Worm (Caenorhabditis elegans) whole organism, late embryonic: ENCODE results near the gene cyp-23A1.
A peak's percentile ranks its signal among the peaks of the same experiment; 100 is the strongest.

ENCODE experiments used
- C08G9.2 ChIP-seq: sonication (generic microtip); optimal IDR thresholded peaks from 2 replicates; lab custom pipeline; 2016; ENCODE audit warnings: mild to moderate bottlenecking, missing genetic modification characterization, moderate library complexity, missing compliant biosample characterization
- F13H6.1 ChIP-seq: sonication (generic microtip); optimal IDR thresholded peaks from 2 replicates; lab custom pipeline; 2016; ENCODE audit warnings: missing genetic modification characterization, missing compliant biosample characterization
- K09A11.1 ChIP-seq: sonication (generic microtip); optimal IDR thresholded peaks from 2 replicates; lab custom pipeline; 2017; ENCODE audit warnings: antibody characterized with exemption, mild to moderate bottlenecking, missing genetic modification characterization, missing compliant biosample characterization; ENCODE audit not compliant: insufficient read depth
- Y22D7AL.16 ChIP-seq: sonication (generic microtip); optimal IDR thresholded peaks from 2 replicates; lab custom pipeline; 2016; ENCODE audit warnings: missing genetic modification characterization, missing compliant biosample characterization
- ahr-1 ChIP-seq: sonication (generic microtip); optimal IDR thresholded peaks from 2 replicates; lab custom pipeline; 2016; ENCODE audit warnings: missing genetic modification characterization, missing compliant biosample characterization
- ceh-18 ChIP-seq: sonication (generic microtip); optimal IDR thresholded peaks from 2 replicates; lab custom pipeline; 2016; ENCODE audit warnings: missing genetic modification characterization, missing compliant biosample characterization
- ceh-19 ChIP-seq: fragments of 200-800 bp; sonication (Bioruptor generic); optimal IDR thresholded peaks from 2 replicates; lab custom pipeline; 2018; ENCODE audit warnings: mild to moderate bottlenecking, missing genetic modification characterization, missing compliant biosample characterization
- ceh-22 ChIP-seq: sonication (generic microtip); optimal IDR thresholded peaks from 2 replicates; lab custom pipeline; 2017; ENCODE audit warnings: missing biosample characterization, missing genetic modification characterization
- ceh-24 ChIP-seq: sonication (generic microtip); optimal IDR thresholded peaks from 2 replicates; lab custom pipeline; 2016; ENCODE audit warnings: mild to moderate bottlenecking, missing genetic modification characterization, missing compliant biosample characterization
- ceh-30 ChIP-seq: fragments of 150-350 bp; optimal IDR thresholded peaks from 2 replicates; lab custom pipeline; 2014; ENCODE audit warnings: missing biosample characterization, missing genetic modification characterization
- ceh-31 ChIP-seq: sonication (generic microtip); optimal IDR thresholded peaks from 2 replicates; lab custom pipeline; 2016; ENCODE audit warnings: missing genetic modification characterization, missing compliant biosample characterization
- ceh-48 ChIP-seq: sonication (generic microtip); optimal IDR thresholded peaks from 2 replicates; lab custom pipeline; 2016; ENCODE audit warnings: missing genetic modification characterization, inconsistent platforms, missing compliant biosample characterization
- dmd-4 ChIP-seq: sonication (generic microtip); optimal IDR thresholded peaks from 2 replicates; lab custom pipeline; 2016; ENCODE audit warnings: borderline replicate concordance, missing genetic modification characterization, missing compliant biosample characterization
- dve-1 ChIP-seq: sonication (generic microtip); optimal IDR thresholded peaks from 2 replicates; lab custom pipeline; 2017; ENCODE audit warnings: antibody characterized with exemption, mild to moderate bottlenecking, missing genetic modification characterization, missing compliant biosample characterization
- elt-2 ChIP-seq: sonication (generic microtip); optimal IDR thresholded peaks from 2 replicates; lab custom pipeline; 2016; ENCODE audit warnings: missing genetic modification reagents, missing genetic modification characterization, missing compliant biosample characterization
- elt-4 ChIP-seq: sonication (generic microtip); optimal IDR thresholded peaks from 2 replicates; lab custom pipeline; 2016; ENCODE audit warnings: missing genetic modification characterization, missing compliant biosample characterization
- ets-4 ChIP-seq: sonication (generic microtip); optimal IDR thresholded peaks from 2 replicates; lab custom pipeline; 2016; ENCODE audit warnings: missing genetic modification characterization, missing compliant biosample characterization
- eyg-1 ChIP-seq: sonication (generic microtip); optimal IDR thresholded peaks from 2 replicates; lab custom pipeline; 2016; ENCODE audit warnings: missing genotype, missing genetic modification characterization, missing compliant biosample characterization
- fax-1 ChIP-seq: sonication (generic microtip); optimal IDR thresholded peaks from 2 replicates; lab custom pipeline; 2016; ENCODE audit warnings: missing genotype, missing genetic modification characterization, missing compliant biosample characterization
- hlh-15 ChIP-seq: sonication (generic microtip); optimal IDR thresholded peaks from 2 replicates; lab custom pipeline; 2016; ENCODE audit warnings: missing genetic modification characterization, missing compliant biosample characterization
- hlh-6 ChIP-seq: sonication (generic microtip); optimal IDR thresholded peaks from 2 replicates; lab custom pipeline; 2016; ENCODE audit warnings: missing genotype, missing genetic modification characterization, missing compliant biosample characterization
- hlh-8 ChIP-seq: sonication (generic microtip); optimal IDR thresholded peaks from 2 replicates; lab custom pipeline; 2016; ENCODE audit warnings: missing genotype, missing genetic modification characterization, missing compliant biosample characterization
- lim-6 ChIP-seq: sonication (generic microtip); optimal IDR thresholded peaks from 2 replicates; lab custom pipeline; 2016; ENCODE audit warnings: missing genetic modification characterization, missing compliant biosample characterization
- madf-2 ChIP-seq: sonication (generic microtip); optimal IDR thresholded peaks from 2 replicates; lab custom pipeline; 2017; ENCODE audit warnings: missing genetic modification characterization, missing compliant biosample characterization
- mec-3 ChIP-seq: sonication (generic microtip); optimal IDR thresholded peaks from 2 replicates; lab custom pipeline; 2016; ENCODE audit warnings: borderline replicate concordance, missing genetic modification characterization, missing compliant biosample characterization
- nfya-1 ChIP-seq: sonication (generic microtip); optimal IDR thresholded peaks from 2 replicates; lab custom pipeline; 2017; ENCODE audit warnings: missing genetic modification characterization, mild to moderate bottlenecking, missing compliant biosample characterization, antibody characterized with exemption, moderate library complexity
- nhr-11 ChIP-seq: fragments of 150-350 bp; optimal IDR thresholded peaks from 2 replicates; lab custom pipeline; 2014; ENCODE audit warnings: missing biosample characterization, missing genetic modification characterization
- nhr-232 ChIP-seq: sonication (generic microtip); optimal IDR thresholded peaks from 2 replicates; lab custom pipeline; 2016; ENCODE audit warnings: missing genetic modification characterization, missing compliant biosample characterization
- npax-4 ChIP-seq: sonication (generic microtip); optimal IDR thresholded peaks from 2 replicates; lab custom pipeline; 2016; ENCODE audit warnings: missing genetic modification characterization, missing compliant biosample characterization
- pag-3 ChIP-seq: sonication (generic microtip); optimal IDR thresholded peaks from 2 replicates; lab custom pipeline; 2016; ENCODE audit warnings: missing compliant biosample characterization, missing genetic modification characterization, borderline replicate concordance
- pat-9 ChIP-seq: fragments of 200-800 bp; sonication (Bioruptor generic); optimal IDR thresholded peaks from 2 replicates; lab custom pipeline; 2018; ENCODE audit warnings: mild to moderate bottlenecking, missing genetic modification characterization, moderate library complexity, missing compliant biosample characterization
- pha-2 ChIP-seq: sonication (generic microtip); optimal IDR thresholded peaks from 2 replicates; lab custom pipeline; 2017; ENCODE audit warnings: mild to moderate bottlenecking, missing genetic modification characterization, missing compliant biosample characterization
- pqm-1 ChIP-seq: sonication (generic microtip); optimal IDR thresholded peaks from 2 replicates; lab custom pipeline; 2016; ENCODE audit warnings: missing genetic modification characterization, missing compliant biosample characterization
- ref-2 ChIP-seq: sonication (generic microtip); optimal IDR thresholded peaks from 2 replicates; lab custom pipeline; 2016; ENCODE audit warnings: missing genetic modification characterization, missing compliant biosample characterization
- rnt-1 ChIP-seq: sonication (generic microtip); optimal IDR thresholded peaks from 2 replicates; lab custom pipeline; 2016; ENCODE audit warnings: missing genetic modification characterization, missing compliant biosample characterization
- sdc-2 ChIP-seq: sonication (generic microtip); optimal IDR thresholded peaks from 2 replicates; lab custom pipeline; 2016; ENCODE audit warnings: missing genotype, missing genetic modification characterization, missing compliant biosample characterization
- sox-2 ChIP-seq: fragments of 200-800 bp; sonication (Bioruptor generic); IDR thresholded peaks from 2 replicates; pipeline ENCODE4 v1.3.6; 2022; ENCODE audit warnings: missing genetic modification reagents, missing genetic modification characterization, missing compliant biosample characterization
- sox-4 ChIP-seq: sonication (generic microtip); optimal IDR thresholded peaks from 2 replicates; lab custom pipeline; 2017; ENCODE audit warnings: mild to moderate bottlenecking, missing genetic modification characterization, inconsistent platforms, missing compliant biosample characterization
- syd-9 ChIP-seq: sonication (generic microtip); optimal IDR thresholded peaks from 2 replicates; lab custom pipeline; 2016; ENCODE audit warnings: mild to moderate bottlenecking, missing genetic modification characterization, moderate library complexity, missing compliant biosample characterization
- tbx-2 ChIP-seq: sonication (generic microtip); optimal IDR thresholded peaks from 2 replicates; lab custom pipeline; 2016; ENCODE audit warnings: missing genetic modification characterization, missing compliant biosample characterization
- tbx-7 ChIP-seq: sonication (generic microtip); optimal IDR thresholded peaks from 2 replicates; lab custom pipeline; 2016; ENCODE audit warnings: missing genotype, missing genetic modification characterization, missing compliant biosample characterization
- unc-42 ChIP-seq: sonication (generic microtip); optimal IDR thresholded peaks from 2 replicates; lab custom pipeline; 2016; ENCODE audit warnings: missing genotype, missing genetic modification characterization, missing compliant biosample characterization
- unc-55 ChIP-seq: sonication (generic microtip); optimal IDR thresholded peaks from 2 replicates; lab custom pipeline; 2017; ENCODE audit warnings: missing biosample characterization, missing genetic modification reagents, missing genetic modification characterization
- unc-86 ChIP-seq: sonication (generic microtip); optimal IDR thresholded peaks from 2 replicates; lab custom pipeline; 2016; ENCODE audit warnings: missing genetic modification characterization, missing compliant biosample characterization
- zip-5 ChIP-seq: sonication (generic microtip); optimal IDR thresholded peaks from 2 replicates; lab custom pipeline; 2016; ENCODE audit warnings: missing genetic modification characterization, missing compliant biosample characterization
- ztf-16 ChIP-seq: sonication (generic microtip); optimal IDR thresholded peaks from 2 replicates; lab custom pipeline; 2017; ENCODE audit warnings: missing genetic modification characterization, missing compliant biosample characterization

cyp-23A1 gene

DNA sequence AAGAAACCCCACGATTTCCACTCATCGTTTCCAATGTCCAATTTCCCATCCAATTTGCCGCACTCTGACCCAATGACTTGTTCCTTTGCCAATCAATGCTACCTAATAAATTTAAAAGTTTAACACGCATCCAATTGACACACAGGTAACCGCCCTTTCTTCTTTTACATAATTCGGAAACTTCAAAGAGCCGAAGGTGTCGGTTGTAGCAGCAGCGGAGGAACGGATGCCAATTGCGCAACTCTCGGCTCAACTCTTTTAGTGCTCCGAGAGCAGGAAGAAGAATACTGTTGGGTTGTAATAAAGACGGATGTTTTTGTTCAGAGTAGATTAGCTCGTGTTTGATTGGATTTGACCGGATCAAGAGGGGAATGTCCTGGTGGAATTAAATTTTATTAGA, 5.2 kb downstream of the cyp-23A1 start:
- TF ChIP-seq madf-2 (tag; lab: Kevin White, UChicago): no peak
- no peak for TF ChIP-seq elt-2 (tag; lab: Kevin White, UChicago)
- TF ChIP-seq C08G9.2 (tag; lab: Kevin White, UChicago): no peak
- no peak for TF ChIP-seq ceh-22 (tag; lab: Kevin White, UChicago)
- no peak for TF ChIP-seq ztf-16 (tag; lab: Kevin White, UChicago)
- TF ChIP-seq syd-9 (tag; lab: Kevin White, UChicago): no peak
- no peak for TF ChIP-seq ahr-1 (tag; lab: Kevin White, UChicago)
- no peak for TF ChIP-seq F13H6.1
- TF ChIP-seq pag-3 (tag; lab: Kevin White, UChicago): no peak
- TF ChIP-seq ref-2 (tag; lab: Kevin White, UChicago): no peak
- TF ChIP-seq sox-2 (GFP tag; lab: Robert Waterston, UW): no peak
- TF ChIP-seq sdc-2 (tag; lab: Kevin White, UChicago): no peak
- no peak for TF ChIP-seq pat-9

ce11 chrII:4518300-4518907, 6.4 kb downstream of the cyp-23A1 start, which contains the start of gene hlh-1:
Gene hlh-1 (plus strand): TSS chrII:4518574.
- TF ChIP-seq ceh-18 (tag; lab: Kevin White, UChicago) (peak; percentile 67), fax-1 (tag; lab: Kevin White, UChicago) (no peak), lim-6 (no peak), tbx-2 (no peak), nfya-1 (peak; percentile 73), ets-4 (tag; lab: Kevin White, UChicago) (no peak), ceh-19 (GFP tag; lab: Kevin White, UChicago) (no peak), unc-55 (peak; percentile 95), rnt-1 (peak; percentile 60)

- TF ChIP-seq ceh-22 (tag; lab: Kevin White, UChicago): no peak
- no peak for TF ChIP-seq tbx-7 (tag; lab: Kevin White, UChicago)
- no peak for TF ChIP-seq elt-4 (tag; lab: Kevin White, UChicago)
- no peak for TF ChIP-seq hlh-8 (tag; lab: Kevin White, UChicago)
- TF ChIP-seq syd-9 (tag; lab: Kevin White, UChicago): no peak
- no peak for TF ChIP-seq pqm-1 (tag; lab: Kevin White, UChicago)
- TF ChIP-seq Y22D7AL.16 (tag; lab: Kevin White, UChicago): no peak
- no peak for TF ChIP-seq nhr-11 (tag; lab: Kevin White, UChicago)
- TF ChIP-seq madf-2 (tag; lab: Kevin White, UChicago): no peak
- no peak for TF ChIP-seq hlh-6 (tag; lab: Kevin White, UChicago)
- TF ChIP-seq dmd-4 (tag; lab: Kevin White, UChicago): no peak
- peak; percentile 49 for TF ChIP-seq pat-9
- no peak for TF ChIP-seq elt-2 (tag; lab: Kevin White, UChicago)
- TF ChIP-seq K09A11.1 (tag; lab: Kevin White, UChicago): no peak
- peak; percentile 55 for TF ChIP-seq rnt-1
- no peak for TF ChIP-seq lim-6
- no peak for TF ChIP-seq npax-4
- TF ChIP-seq unc-86 (tag; lab: Kevin White, UChicago): no peak
- peak; percentile 41 for TF ChIP-seq ceh-18 (tag; lab: Kevin White, UChicago)
- no peak for TF ChIP-seq unc-42 (tag; lab: Kevin White, UChicago)
- TF ChIP-seq dve-1 (tag; lab: Kevin White, UChicago): no peak
- TF ChIP-seq ets-4 (tag; lab: Kevin White, UChicago): no peak
- no peak for TF ChIP-seq zip-5 (tag; lab: Kevin White, UChicago)
- TF ChIP-seq hlh-15 (tag; lab: Kevin White, UChicago): no peak
- no peak for TF ChIP-seq pha-2 (tag; lab: Kevin White, UChicago)
- no peak for TF ChIP-seq ceh-31 (tag; lab: Kevin White, UChicago)
- no peak for TF ChIP-seq F13H6.1
- TF ChIP-seq nhr-232: no peak
- no peak for TF ChIP-seq ref-2 (tag; lab: Kevin White, UChicago)
- TF ChIP-seq ceh-24 (tag; lab: Kevin White, UChicago): no peak
- TF ChIP-seq sox-4 (tag; lab: Kevin White, UChicago): no peak
- no peak for TF ChIP-seq nfya-1
- no peak for TF ChIP-seq ceh-48 (tag; lab: Kevin White, UChicago)
- TF ChIP-seq mec-3 (tag; lab: Kevin White, UChicago): no peak
- peak; percentile 36 for TF ChIP-seq unc-55
- no peak for TF ChIP-seq ceh-30 (tag; lab: Kevin White, UChicago)
- TF ChIP-seq ceh-19 (GFP tag; lab: Kevin White, UChicago): no peak
- TF ChIP-seq tbx-2: no peak
- no peak for TF ChIP-seq eyg-1 (tag; lab: Kevin White, UChicago)
These were observed 8.1 kb downstream of the cyp-23A1 start for ce11 chrII:4519976-4520594.
